Worm (Caenorhabditis elegans): Measurements from ENCODE around the gene F35H8.1.

- TF ChIP-seq ama-1 (optimal IDR thresholded peaks at IDR 0.05) (no peak), flt-1 (GFP tag; IDR thresholded peaks at IDR 0.05) (no peak), F13C5.2 (tag; optimal IDR thresholded peaks at IDR 0.05) (no peak), tbx-11 (GFP tag; IDR thresholded peaks at IDR 0.05) (no peak), hmg-4 (GFP tag; optimal IDR thresholded peaks at IDR 0.05) (no peak), sea-1 (GFP tag; conservative IDR thresholded peaks at IDR 0.05) (no peak)
Measured at ce11 chrII:9573412-9573811, 20.3 kb upstream of the F35H8.1 start.

All from whole organism, early embryonic.